Worm (Caenorhabditis elegans) whole organism, L2 larva: ENCODE measurements around the gene sox-3.

Source experiments
- C34F6.9 ChIP-seq: fragments of 150-350 bp; optimal IDR thresholded peaks from 2 replicates; lab custom pipeline; 2014; ENCODE audit warnings: missing biosample characterization, missing genetic modification characterization
- F13H6.1 ChIP-seq: sonication (generic microtip); optimal IDR thresholded peaks from 2 replicates; lab custom pipeline; 2016; ENCODE audit warnings: missing genetic modification characterization, missing compliant biosample characterization
- R02D3.7 ChIP-seq: fragments of 150-350 bp; optimal IDR thresholded peaks from 2 replicates; lab custom pipeline; 2014; ENCODE audit warnings: missing biosample characterization, missing genetic modification characterization
- ZK546.5 ChIP-seq: sonication (generic microtip); optimal IDR thresholded peaks from 2 replicates; lab custom pipeline; 2017; ENCODE audit warnings: missing biosample characterization, missing genetic modification characterization
- alr-1 ChIP-seq: fragments of 150-350 bp; optimal IDR thresholded peaks from 2 replicates; lab custom pipeline; 2014; ENCODE audit warnings: missing biosample characterization, missing genetic modification characterization
- aly-2 ChIP-seq: fragments of 150-350 bp; optimal IDR thresholded peaks from 2 replicates; lab custom pipeline; 2014; ENCODE audit warnings: missing biosample characterization, missing genetic modification characterization
- ama-1 ChIP-seq: fragments of 150-350 bp; optimal IDR thresholded peaks from 2 replicates; lab custom pipeline; 2018; ENCODE audit warnings: inconsistent platforms
- ceh-82 ChIP-seq: fragments of 150-350 bp; optimal IDR thresholded peaks from 2 replicates; lab custom pipeline; 2014; ENCODE audit warnings: missing biosample characterization, missing genetic modification characterization
- dmd-4 ChIP-seq: sonication (generic microtip); optimal IDR thresholded peaks from 2 replicates; lab custom pipeline; 2017; ENCODE audit warnings: missing biosample characterization, missing genetic modification characterization
- elt-1 ChIP-seq: fragments of 150-350 bp; optimal IDR thresholded peaks from 2 replicates; lab custom pipeline; 2014; ENCODE audit warnings: missing biosample characterization, missing genetic modification characterization
- fos-1 ChIP-seq: fragments of 150-350 bp; optimal IDR thresholded peaks from 2 replicates; lab custom pipeline; 2014; ENCODE audit warnings: missing biosample characterization, missing genetic modification characterization
- gmeb-1 ChIP-seq: fragments of 150-350 bp; optimal IDR thresholded peaks from 2 replicates; lab custom pipeline; 2014; ENCODE audit warnings: missing biosample characterization, missing genetic modification characterization
- lin-11 ChIP-seq: fragments of 150-350 bp; sonication (generic microtip); optimal IDR thresholded peaks from 2 replicates; lab custom pipeline; 2014; ENCODE audit warnings: missing biosample characterization, missing genetic modification characterization, inconsistent platforms, mixed read lengths
- lin-13 ChIP-seq: fragments of 150-350 bp; optimal IDR thresholded peaks from 2 replicates; lab custom pipeline; 2014; ENCODE audit warnings: missing biosample characterization, missing genetic modification reagents, missing genetic modification characterization
- lin-39 ChIP-seq: fragments of 150-350 bp; optimal IDR thresholded peaks from 2 replicates; lab custom pipeline; 2014; ENCODE audit warnings: missing biosample characterization, missing genetic modification reagents, missing genetic modification characterization
- mab-5 ChIP-seq: fragments of 150-350 bp; optimal IDR thresholded peaks from 2 replicates; lab custom pipeline; 2014; ENCODE audit warnings: missing biosample characterization, missing genetic modification characterization
- mbf-1 ChIP-seq: sonication (generic microtip); optimal IDR thresholded peaks from 2 replicates; lab custom pipeline; 2017; ENCODE audit warnings: missing biosample characterization, missing genetic modification characterization
- mdl-1 ChIP-seq, 2 experiments: fragments of 150-350 bp in 1 of 2; sonication (generic microtip) in 1 of 2; optimal IDR thresholded peaks; 2 replicates each; lab custom pipeline; 2017; ENCODE audit warnings: missing biosample characterization in 2 of 2, missing genetic modification characterization in 2 of 2
- nhr-11 ChIP-seq: fragments of 150-350 bp; optimal IDR thresholded peaks from 2 replicates; lab custom pipeline; 2014; ENCODE audit warnings: missing biosample characterization, missing genetic modification characterization
- nhr-129 ChIP-seq: fragments of 150-350 bp; optimal IDR thresholded peaks from 2 replicates; lab custom pipeline; 2014; ENCODE audit warnings: missing biosample characterization, missing genetic modification characterization
- nhr-25 ChIP-seq: fragments of 150-350 bp; sonication (generic microtip); optimal IDR thresholded peaks from 3 replicates; lab custom pipeline; 2014; ENCODE audit warnings: missing biosample characterization, missing genetic modification characterization
- nhr-6 ChIP-seq: fragments of 150-350 bp; optimal IDR thresholded peaks from 2 replicates; lab custom pipeline; 2014; ENCODE audit warnings: missing biosample characterization, missing genetic modification characterization
- nhr-77 ChIP-seq: fragments of 150-350 bp; optimal IDR thresholded peaks from 2 replicates; lab custom pipeline; 2014; ENCODE audit warnings: missing biosample characterization, missing genetic modification characterization
- peb-1 ChIP-seq: fragments of 150-350 bp; optimal IDR thresholded peaks from 2 replicates; lab custom pipeline; 2014; ENCODE audit warnings: missing biosample characterization, missing genetic modification characterization
- sem-4 ChIP-seq: fragments of 150-350 bp; optimal IDR thresholded peaks from 2 replicates; lab custom pipeline; 2014; ENCODE audit warnings: missing biosample characterization, missing genetic modification reagents, missing genetic modification characterization
- skn-1 ChIP-seq: sonication (generic microtip); optimal IDR thresholded peaks from 2 replicates; lab custom pipeline; 2017; ENCODE audit warnings: missing biosample characterization, missing genetic modification characterization
- sma-3 ChIP-seq: sonication (generic microtip); optimal IDR thresholded peaks from 2 replicates; lab custom pipeline; 2016; ENCODE audit warnings: missing genetic modification reagents, missing genetic modification characterization, missing compliant biosample characterization
- sma-9 ChIP-seq, 2 experiments: fragments of 150-350 bp in 1 of 2; sonication (generic microtip) in 1 of 2; optimal IDR thresholded peaks; 2 replicates each; lab custom pipeline; 2014 to 2016; ENCODE audit warnings: missing genetic modification characterization in 2 of 2, mild to moderate bottlenecking in 1 of 2, missing biosample characterization in 1 of 2, missing compliant biosample characterization in 1 of 2, missing genetic modification reagents in 1 of 2, moderate library complexity in 1 of 2
- snpc-4 ChIP-seq: fragments of 150-350 bp; optimal IDR thresholded peaks from 2 replicates; lab custom pipeline; 2014; ENCODE audit warnings: missing biosample characterization, missing genetic modification characterization
- unc-39 ChIP-seq: fragments of 150-350 bp; optimal IDR thresholded peaks from 2 replicates; lab custom pipeline; 2014; ENCODE audit warnings: missing biosample characterization, missing genetic modification characterization
- unc-55 ChIP-seq: fragments of 150-350 bp; sonication (generic microtip); optimal IDR thresholded peaks from 3 replicates; lab custom pipeline; 2014; ENCODE audit warnings: missing biosample characterization, missing genetic modification reagents, missing genetic modification characterization
- ztf-4 ChIP-seq: fragments of 150-350 bp; optimal IDR thresholded peaks from 2 replicates; lab custom pipeline; 2014; ENCODE audit warnings: missing biosample characterization, missing genetic modification characterization

The sox-3 gene

DNA sequence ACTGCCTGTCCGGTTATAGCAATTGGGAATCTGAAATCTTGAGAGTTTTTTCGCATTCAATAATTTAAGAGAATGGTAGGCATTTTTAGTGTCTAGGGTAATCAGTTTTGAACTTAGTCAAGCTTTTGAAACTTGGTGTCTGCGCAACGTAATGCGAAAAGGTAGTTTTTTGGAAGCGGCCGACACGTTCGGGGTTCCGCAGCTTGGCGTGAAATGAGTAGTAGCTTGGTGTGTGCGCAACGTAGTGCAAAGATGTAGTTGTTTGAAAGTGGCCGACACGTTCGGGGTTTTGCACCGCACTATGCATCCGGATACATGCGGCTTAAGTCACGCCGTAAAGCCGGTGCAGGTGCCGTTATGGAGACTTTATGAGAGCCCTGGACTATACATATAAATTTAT is 43.4 kb upstream of the sox-3 start:
- TF ChIP-seq R02D3.7 (tag; lab: Kevin White, UChicago) (no peak), snpc-4 (tag; lab: Kevin White, UChicago) (peak; percentile 16)

DNA sequence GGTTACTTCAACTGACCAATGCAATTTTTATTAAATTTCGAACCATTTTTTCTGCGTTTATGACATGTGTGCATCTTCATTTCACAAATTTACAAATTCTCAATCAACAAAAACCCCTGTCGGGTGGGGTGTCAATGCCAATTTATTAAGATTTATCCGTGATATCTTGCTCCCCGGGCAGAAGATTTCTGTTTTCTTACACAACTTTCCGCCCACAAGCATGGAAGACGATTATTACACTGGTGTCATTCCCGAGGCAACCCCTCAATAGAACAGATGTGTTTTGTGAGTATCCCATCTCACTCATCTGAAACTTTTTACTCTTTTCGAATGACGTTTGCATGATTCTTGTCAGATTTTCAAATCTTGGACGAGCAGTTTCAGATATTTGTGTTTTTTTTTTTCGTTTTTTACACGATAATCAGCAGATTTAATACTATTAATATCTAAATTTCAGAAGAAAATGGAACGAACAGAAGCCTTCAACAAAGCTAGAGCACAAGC is 39.1 kb upstream of the sox-3 start, which contains the start of gene F33C8.4:
F33C8.4 (plus strand) TSS at position 454 of the 504 bp plus-strand sequence.
- TF ChIP-seq ama-1 (lab: Kevin White, UChicago): no peak
- no peak for TF ChIP-seq mbf-1 (tag; lab: Kevin White, UChicago)
- no peak for TF ChIP-seq ZK546.5 (tag; lab: Kevin White, UChicago)
- peak; percentile 44 for TF ChIP-seq sma-9 (GFP tag; optimal IDR thresholded peaks at IDR 0.05; lab: Kevin White, UChicago)
- no peak for TF ChIP-seq sma-9 (tag; optimal IDR thresholded peaks at IDR 0.05; lab: Kevin White, UChicago)
- peak; percentile 47 for TF ChIP-seq F13H6.1 (tag; lab: Kevin White, UChicago)
- TF ChIP-seq nhr-129 (tag; lab: Kevin White, UChicago): peak; percentile 0
- TF ChIP-seq C34F6.9 (tag; lab: Kevin White, UChicago): no peak
- TF ChIP-seq skn-1 (tag; lab: Kevin White, UChicago): no peak
- TF ChIP-seq aly-2 (tag; lab: Kevin White, UChicago): no peak

DNA sequence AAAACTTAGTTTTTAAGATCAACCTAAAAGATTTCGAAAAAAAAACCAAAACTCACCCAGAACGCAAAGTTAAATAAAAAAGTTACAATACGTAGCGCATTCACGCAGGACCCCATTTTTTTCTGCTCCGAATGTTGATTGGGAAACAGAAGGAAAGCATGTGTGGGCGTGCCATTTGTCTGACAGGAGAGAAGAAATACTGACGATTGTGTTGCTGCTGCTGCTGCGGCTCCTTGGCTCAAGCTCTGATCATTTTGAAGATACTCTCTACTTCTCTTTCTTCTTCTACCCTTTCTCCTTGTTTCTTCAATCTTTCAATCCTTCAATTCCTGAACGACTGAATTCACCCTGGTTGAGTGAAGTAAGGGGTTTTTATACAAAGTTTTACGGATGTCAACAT is 36.5 kb upstream of the sox-3 start, which contains the start of gene tsp-8:
tsp-8 (minus strand) TSS at position 185 of the 400 bp plus-strand sequence.
- TF ChIP-seq elt-1 (no peak), lin-13 (GFP tag; lab: Kevin White, UChicago) (no peak), gmeb-1 (tag; lab: Kevin White, UChicago) (no peak), nhr-129 (tag; lab: Kevin White, UChicago) (peak; percentile 20), nhr-25 (tag; lab: Kevin White, UChicago) (no peak)

DNA sequence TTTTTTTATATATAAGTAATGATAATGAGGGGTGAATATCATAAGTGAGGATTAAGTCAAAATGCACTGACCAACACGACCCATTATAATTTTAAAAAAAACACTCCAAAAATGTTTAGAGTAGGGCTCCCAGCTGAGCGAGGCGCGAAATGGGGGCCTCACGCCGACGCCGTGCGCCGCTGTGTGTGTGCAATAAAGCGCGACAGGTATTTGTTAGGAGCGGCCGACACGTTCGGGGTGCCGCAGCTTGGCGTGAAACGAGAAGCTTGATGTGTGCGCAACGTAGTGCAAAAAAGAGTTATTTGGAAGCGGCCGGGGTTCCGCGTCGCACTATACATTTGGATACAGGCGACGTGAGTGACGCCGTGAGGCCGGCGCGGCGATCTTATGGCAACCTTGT is 32.1 kb upstream of the sox-3 start:
- TF ChIP-seq lin-11 (tag; lab: Kevin White, UChicago) (no peak), sma-9 (GFP tag; optimal IDR thresholded peaks at IDR 0.05; lab: Kevin White, UChicago) (no peak), sma-9 (tag; optimal IDR thresholded peaks at IDR 0.05; lab: Kevin White, UChicago) (no peak), mdl-1 (tag; optimal IDR thresholded peaks at IDR 0.05; lab: Kevin White, UChicago) (no peak), nhr-6 (tag; lab: Kevin White, UChicago) (no peak), mab-5 (tag; lab: Kevin White, UChicago) (no peak), ceh-82 (no peak), unc-55 (GFP tag; lab: Kevin White, UChicago) (no peak), lin-39 (tag; lab: Kevin White, UChicago) (no peak), unc-39 (no peak)
- TF ChIP-seq, all 48 proteins: peak for 0

DNA sequence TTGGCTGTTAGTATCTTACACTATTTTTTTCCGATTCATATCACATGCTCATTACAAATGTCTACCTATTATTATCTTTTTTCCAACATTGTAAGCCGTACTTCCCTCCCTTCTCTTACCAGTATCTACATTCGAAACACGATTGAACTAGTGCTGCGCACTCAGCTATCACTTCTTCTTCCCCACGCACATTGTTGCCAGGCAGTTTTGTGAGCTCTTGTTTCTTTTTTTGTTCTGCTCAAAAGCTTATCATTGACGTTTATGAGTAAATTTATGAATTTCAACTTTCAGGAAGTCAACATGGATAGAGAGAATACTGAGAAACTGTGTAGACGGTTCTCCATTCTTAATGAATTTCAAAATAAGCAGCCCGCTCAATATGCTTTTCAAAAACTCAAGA is 28.3 kb upstream of the sox-3 start, which contains the start of gene F33C8.2:
F33C8.2 (plus strand) TSS at position 301 of the 400 bp plus-strand sequence.
- TF ChIP-seq nhr-11 (tag; lab: Kevin White, UChicago): no peak

DNA sequence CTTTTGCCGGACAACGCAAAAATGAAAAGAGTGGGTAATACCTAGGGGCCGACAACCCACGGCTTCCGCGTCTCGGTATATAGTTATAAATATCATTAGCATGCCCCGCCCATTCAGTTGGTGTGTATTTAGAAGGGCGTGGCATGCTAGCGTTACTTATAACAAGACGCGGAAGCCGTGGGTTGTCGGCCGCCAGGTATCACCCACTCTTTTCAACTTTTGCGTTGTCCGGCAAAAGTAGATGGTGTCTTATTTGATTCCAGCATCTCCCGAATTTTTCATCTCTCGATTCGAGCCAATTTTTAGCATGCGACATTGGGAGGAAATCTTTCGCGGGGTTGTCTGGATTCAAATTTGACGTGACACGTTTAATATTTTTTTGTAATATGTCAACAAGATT is 25.0 kb upstream of the sox-3 start:
- no peak for TF ChIP-seq snpc-4 (tag; lab: Kevin White, UChicago)
- TF ChIP-seq lin-39 (tag; lab: Kevin White, UChicago): no peak
- no peak for TF ChIP-seq nhr-77 (tag; lab: Kevin White, UChicago)
- TF ChIP-seq C34F6.9 (tag; lab: Kevin White, UChicago): no peak
- no peak for TF ChIP-seq alr-1 (tag; lab: Kevin White, UChicago)
- TF ChIP-seq aly-2 (tag; lab: Kevin White, UChicago): no peak
- no peak for TF ChIP-seq F13H6.1 (tag; lab: Kevin White, UChicago)
- no peak for TF ChIP-seq R02D3.7 (tag; lab: Kevin White, UChicago)
- TF ChIP-seq dmd-4: no peak
- no peak for TF ChIP-seq fos-1 (tag; lab: Kevin White, UChicago)
- no peak for TF ChIP-seq peb-1 (tag; lab: Kevin White, UChicago)
- TF ChIP-seq sem-4 (tag; lab: Kevin White, UChicago): no peak
- TF ChIP-seq ztf-4 (tag; lab: Kevin White, UChicago): no peak
- no peak for TF ChIP-seq sma-3
